Fruit fly (Drosophila melanogaster): ENCODE results near the gene CG44008.

The CG44008 gene

dm6 chr2L:11808702-11809583 is 33.3 kb downstream of the CG44008 start, which contains the start of gene crol:
Gene crol, minus strand, starts transcription at chr2L:11809438.
- no peak for TF ChIP-seq CG11294 (GFP tag; IDR thresholded peaks at IDR 0.05)
- no peak for TF ChIP-seq spab (GFP tag; optimal IDR thresholded peaks at IDR 0.05)
- TF ChIP-seq CG15336 (GFP tag; IDR thresholded peaks at IDR 0.05) = 0 out of 2 replicates have a peak, but pooled peaks have one; percentile 26
- peak; percentile 17 for TF ChIP-seq dsx (GFP tag; optimal IDR thresholded peaks at IDR 0.05; ENCODE audit: poor library complexity, severe bottlenecking)
- peak; percentile 50; the same call in 1 of the 3 replicates for TF ChIP-seq eg (GFP tag; IDR thresholded peaks at IDR 0.05)
- no peak for TF ChIP-seq CG8632 (GFP tag; optimal IDR thresholded peaks at IDR 0.05)
- TF ChIP-seq vri (GFP tag; optimal IDR thresholded peaks at IDR 0.05) = peak; percentile 71
- peak; percentile 47 for TF ChIP-seq Lpt (GFP tag; optimal IDR thresholded peaks at IDR 0.05)
- TF ChIP-seq Sox15 (GFP tag; optimal IDR thresholded peaks at IDR 0.05) = no peak
- peak; percentile 15 for TF ChIP-seq OdsH (GFP tag; optimal IDR thresholded peaks at IDR 0.05)
- TF ChIP-seq pdm3 (GFP tag; optimal IDR thresholded peaks at IDR 0.05) = peak; percentile 6
- TF ChIP-seq CG9139 (GFP tag; optimal IDR thresholded peaks at IDR 0.05) = peak; percentile 29
- peak; percentile 66 to 82 for TF ChIP-seq ss (GFP tag; optimal IDR thresholded peaks at IDR 0.05)
- no peak for TF ChIP-seq CG10669 (GFP tag; optimal IDR thresholded peaks at IDR 0.05)
- peak; percentile 23 for TF ChIP-seq fkh (GFP tag; optimal IDR thresholded peaks at IDR 0.05)
- no peak for TF ChIP-seq net (GFP tag; optimal IDR thresholded peaks at IDR 0.05)
- TF ChIP-seq CG6808 (GFP tag; optimal IDR thresholded peaks at IDR 0.05) = peak; percentile 28
- no peak for TF ChIP-seq achi (GFP tag; optimal IDR thresholded peaks at IDR 0.05)
- no peak for TF ChIP-seq CG10631 (GFP tag; optimal IDR thresholded peaks at IDR 0.05)
- no peak for TF ChIP-seq topi (GFP tag; optimal IDR thresholded peaks at IDR 0.05)
- no peak for TF ChIP-seq fd59A (GFP tag; optimal IDR thresholded peaks at IDR 0.05)
- peak; percentile 5 for TF ChIP-seq CG6854 (GFP tag; optimal IDR thresholded peaks at IDR 0.05)
- no peak for TF ChIP-seq CG7368 (GFP tag; optimal IDR thresholded peaks at IDR 0.05)
- no peak for TF ChIP-seq Hr38 (GFP tag; optimal IDR thresholded peaks at IDR 0.05)
- TF ChIP-seq Met (GFP tag; optimal IDR thresholded peaks at IDR 0.05) = no peak
- TF ChIP-seq svp (GFP tag) = no peak
- TF ChIP-seq cyc (GFP tag; optimal IDR thresholded peaks at IDR 0.05) = peak; percentile 4
- TF ChIP-seq Smox (GFP tag; optimal IDR thresholded peaks at IDR 0.05) = no peak
- peak; percentile 31 for TF ChIP-seq esn (GFP tag; optimal IDR thresholded peaks at IDR 0.05)
- TF ChIP-seq Sox14 (GFP tag; optimal IDR thresholded peaks at IDR 0.05) = peak; percentile 8
- TF ChIP-seq CG8319 (GFP tag; optimal IDR thresholded peaks at IDR 0.05) = no peak
- TF ChIP-seq Blimp-1 (GFP tag; optimal IDR thresholded peaks at IDR 0.05) = no peak
- peak; percentile 42 for TF ChIP-seq CG1621 (tag; optimal IDR thresholded peaks at IDR 0.05)
- no peak for TF ChIP-seq lz (GFP tag; optimal IDR thresholded peaks at IDR 0.05)
- TF ChIP-seq Eip78C (GFP tag) = peak; percentile 85
- peak; percentile 19 for TF ChIP-seq Eip93F (GFP tag; optimal IDR thresholded peaks at IDR 0.05)
- no peak for TF ChIP-seq CG4318 (GFP tag; optimal IDR thresholded peaks at IDR 0.05)
- TF ChIP-seq CG8119 (GFP tag; IDR thresholded peaks at IDR 0.05) = no peak; the same call in 2 of the 3 replicates
- TF ChIP-seq salr (GFP tag; optimal IDR thresholded peaks at IDR 0.05) = no peak
- TF ChIP-seq CG6163 (GFP tag; IDR thresholded peaks at IDR 0.05) = peak; percentile 58; the same call in 2 of the 3 replicates

DNA sequence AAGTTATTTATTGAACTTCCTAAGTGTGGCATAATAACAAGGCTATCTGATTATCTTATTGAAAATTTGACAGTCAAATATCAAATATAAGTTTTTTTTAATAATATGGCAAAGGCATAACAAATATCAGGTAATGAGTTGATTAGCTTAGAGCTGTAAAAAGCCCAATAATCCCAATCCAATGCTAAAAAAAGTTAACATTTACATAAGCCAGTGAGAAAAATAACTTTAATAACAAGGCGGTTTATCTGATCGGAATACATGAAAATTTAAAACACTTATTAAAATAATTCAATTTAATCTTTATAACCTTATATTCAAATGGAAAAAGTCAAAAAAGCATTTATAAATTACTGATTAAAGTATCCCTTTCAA is 33.9 kb downstream of the CG44008 start:
- peak; percentile 6 for TF ChIP-seq Hr4 (GFP tag; optimal IDR thresholded peaks at IDR 0.05)
- TF ChIP-seq ss (GFP tag; optimal IDR thresholded peaks at IDR 0.05) = no peak
- TF ChIP-seq CG1621 (tag; optimal IDR thresholded peaks at IDR 0.05) = no peak
- TF ChIP-seq Smox (GFP tag; optimal IDR thresholded peaks at IDR 0.05) = peak; percentile 23
- no peak for TF ChIP-seq dac (GFP tag; optimal IDR thresholded peaks at IDR 0.05)
- no peak for TF ChIP-seq spab (GFP tag; optimal IDR thresholded peaks at IDR 0.05)
- TF ChIP-seq CG32006 (GFP tag; optimal IDR thresholded peaks at IDR 0.05) = peak; percentile 25
- peak; percentile 1 for TF ChIP-seq fd59A (GFP tag; optimal IDR thresholded peaks at IDR 0.05)
- no peak for TF ChIP-seq vri (GFP tag; optimal IDR thresholded peaks at IDR 0.05)
